Worm (Caenorhabditis elegans) whole organism, mixed stage, embryonic: ENCODE data around the gene vit-2.

Source experiments
- ceh-43 ChIP-seq: fragments of 200-800 bp; sonication (Bioruptor generic); optimal IDR thresholded peaks from 2 replicates; lab custom pipeline; 2018; ENCODE audit warnings: mild to moderate bottlenecking, missing genetic modification characterization, moderate library complexity, missing compliant biosample characterization
- elt-1 ChIP-seq: sonication (generic microtip); optimal IDR thresholded peaks from 2 replicates; lab custom pipeline; 2017; ENCODE audit warnings: missing genetic modification characterization, mild to moderate bottlenecking, missing compliant biosample characterization, antibody characterized with exemption, moderate library complexity, borderline replicate concordance; ENCODE audit not compliant: insufficient read depth
- nhr-237 ChIP-seq: fragments of 150-350 bp; optimal IDR thresholded peaks from 2 replicates; lab custom pipeline; 2014; ENCODE audit warnings: missing biosample characterization, missing genetic modification characterization
- pha-4 ChIP-seq: fragments of 150-350 bp; optimal IDR thresholded peaks from 2 replicates; lab custom pipeline; 2018; ENCODE audit warnings: missing biosample characterization, missing genetic modification reagents, missing genetic modification characterization
- snpc-4 ChIP-seq: fragments of 150-350 bp; optimal IDR thresholded peaks from 2 replicates; lab custom pipeline; 2014; ENCODE audit warnings: missing biosample characterization, missing genetic modification characterization
- unc-39 ChIP-seq: fragments of 150-350 bp; optimal IDR thresholded peaks from 2 replicates; lab custom pipeline; 2014; ENCODE audit warnings: missing biosample characterization, missing genetic modification characterization
- unc-62 ChIP-seq: fragments of 150-350 bp; optimal IDR thresholded peaks from 2 replicates; lab custom pipeline; 2014; ENCODE audit warnings: missing biosample characterization, missing genetic modification reagents, missing genetic modification characterization
- zip-8 ChIP-seq: fragments of 150-350 bp; optimal IDR thresholded peaks from 2 replicates; lab custom pipeline; 2014; ENCODE audit warnings: missing biosample characterization, missing genetic modification characterization
- ztf-11 ChIP-seq: fragments of 150-350 bp; optimal IDR thresholded peaks from 2 replicates; lab custom pipeline; 2014; ENCODE audit warnings: missing biosample characterization, missing genetic modification characterization

DNA sequence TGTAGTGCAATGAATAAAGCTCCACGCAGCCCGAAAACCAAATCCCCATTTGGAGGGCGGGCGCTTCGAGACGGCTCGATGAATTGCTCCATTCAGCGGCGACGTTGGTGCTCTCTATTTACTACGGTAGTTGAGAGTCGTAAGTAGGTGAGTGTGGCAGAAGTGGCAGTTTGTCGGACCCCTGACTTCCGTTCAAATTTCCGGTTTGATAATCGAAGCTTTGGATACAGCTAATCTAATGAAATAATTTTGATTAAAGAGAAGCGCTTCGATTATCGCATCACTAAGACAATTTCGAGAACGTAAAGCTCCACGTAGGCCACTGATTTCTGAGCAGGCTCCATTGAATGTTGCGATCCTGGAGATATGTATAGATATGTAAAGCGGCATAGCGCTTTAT, 16.3 kb upstream of the vit-2 start, which contains the start of gene ets-5:
- TF ChIP-seq ztf-11 = no peak
- no peak for TF ChIP-seq elt-1 (tag; lab: Kevin White, UChicago)
- no peak for TF ChIP-seq snpc-4
- no peak for TF ChIP-seq ceh-43
- no peak for TF ChIP-seq unc-62 (GFP tag; lab: Kevin White, UChicago)
- TF ChIP-seq unc-39 (tag; lab: Kevin White, UChicago) = no peak
- no peak for TF ChIP-seq zip-8 (tag; lab: Kevin White, UChicago)
- no peak for TF ChIP-seq pha-4
- no peak for TF ChIP-seq nhr-237 (tag; lab: Kevin White, UChicago)
